Worm (Caenorhabditis elegans): Measurements from ENCODE around the gene lgc-36.

lgc-36 gene

DNA sequence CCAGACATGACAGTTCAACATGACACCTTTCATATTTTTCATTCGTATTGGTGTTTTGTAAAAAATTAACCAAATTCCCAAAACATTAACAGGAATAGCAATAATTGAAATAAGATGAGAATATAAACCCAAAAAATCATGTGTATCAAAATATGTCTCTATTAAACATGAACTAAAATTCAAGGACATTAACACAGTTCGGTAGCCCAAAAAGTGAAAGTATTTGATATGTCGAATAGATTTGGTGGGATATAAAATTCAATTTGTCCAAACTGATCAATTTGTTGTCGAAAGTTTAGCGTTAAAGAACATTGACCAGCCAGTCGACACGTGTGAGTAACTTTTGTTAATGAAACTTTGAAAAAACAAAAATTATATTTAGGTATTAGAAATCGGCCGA is 43.9 kb upstream of the lgc-36 start, which contains the start of gene srh-46:
Gene srh-46 (minus strand): TSS at position 189 of the 400 bp plus-strand sequence.
- no peak for TF ChIP-seq zfh-2 (GFP tag; conservative IDR thresholded peaks at IDR 0.05)
- TF ChIP-seq atf-7 (tag; optimal IDR thresholded peaks at IDR 0.05), result no peak
- TF ChIP-seq ztf-3 (GFP tag; optimal IDR thresholded peaks at IDR 0.05), result no peak
- TF ChIP-seq egl-18 (GFP tag; IDR thresholded peaks at IDR 0.05), result no peak
- TF ChIP-seq lag-1 (GFP tag; IDR thresholded peaks at IDR 0.05), result no peak
- TF ChIP-seq ceh-27 (GFP tag; optimal IDR thresholded peaks at IDR 0.05), result no peak
- TF ChIP-seq B0019.2 (GFP tag; conservative IDR thresholded peaks at IDR 0.05), result no peak
- TF ChIP-seq snpc-3.4 (tag; optimal IDR thresholded peaks at IDR 0.05), result no peak
- TF ChIP-seq die-1 (tag; optimal IDR thresholded peaks at IDR 0.05), result no peak
- TF ChIP-seq dpl-1 (GFP tag; optimal IDR thresholded peaks at IDR 0.05), result no peak
- no peak for TF ChIP-seq let-607 (tag; optimal IDR thresholded peaks at IDR 0.05)

DNA sequence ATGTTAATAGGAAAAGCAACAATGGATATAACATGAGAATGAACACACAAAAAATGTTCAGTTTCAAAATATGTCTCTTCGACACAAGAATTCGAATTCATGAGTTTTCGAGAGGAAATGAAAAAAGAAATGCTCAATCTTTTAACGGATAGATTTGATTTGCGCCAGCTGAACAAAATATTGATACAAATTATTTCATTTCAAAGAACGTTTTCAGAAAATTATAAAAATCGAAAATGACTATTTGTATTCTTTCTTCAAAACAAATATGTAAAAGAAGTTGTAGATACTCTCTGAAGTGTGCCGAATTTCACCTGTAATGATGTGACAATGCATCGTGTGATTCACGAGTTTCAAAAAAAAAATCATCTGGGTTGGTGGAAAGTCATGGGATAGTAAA is 41.7 kb upstream of the lgc-36 start, which contains the start of gene srh-47:
Gene srh-47 (minus strand): TSS at position 101 of the 400 bp plus-strand sequence.
- TF ChIP-seq rpc-1 (optimal IDR thresholded peaks at IDR 0.05), result no peak
- no peak for TF ChIP-seq rpc-1 (tag; optimal IDR thresholded peaks at IDR 0.05)
- TF ChIP-seq cebp-2 (GFP tag; IDR thresholded peaks at IDR 0.05), result no peak
- no peak for TF ChIP-seq attf-6 (GFP tag; IDR thresholded peaks at IDR 0.05)
- no peak for TF ChIP-seq lir-1 (GFP tag; conservative IDR thresholded peaks at IDR 0.05)
- TF ChIP-seq chd-7 (tag; optimal IDR thresholded peaks at IDR 0.05), result no peak
- no peak for TF ChIP-seq mel-28 (tag; optimal IDR thresholded peaks at IDR 0.05; ENCODE audit: borderline replicate concordance)
- TF ChIP-seq hmg-1.2 (GFP tag; IDR thresholded peaks at IDR 0.05), result no peak
- TF ChIP-seq F39B2.1 (GFP tag; IDR thresholded peaks at IDR 0.05), result no peak
- TF ChIP-seq sptf-2 (GFP tag; optimal IDR thresholded peaks at IDR 0.05), result no peak
- no peak for TF ChIP-seq ceh-100 (GFP tag; IDR thresholded peaks at IDR 0.05)
- no peak for TF ChIP-seq F10E7.11 (tag; optimal IDR thresholded peaks at IDR 0.05)
- TF ChIP-seq F37B4.10 (GFP tag; IDR thresholded peaks at IDR 0.05), result no peak
- no peak for TF ChIP-seq ztf-6 (GFP tag; IDR thresholded peaks at IDR 0.05)
- no peak for TF ChIP-seq attf-3 (GFP tag; conservative IDR thresholded peaks at IDR 0.05)
- no peak for TF ChIP-seq nfya-2 (GFP tag; IDR thresholded peaks at IDR 0.05)
- no peak for TF ChIP-seq hlh-26 (GFP tag; conservative IDR thresholded peaks at IDR 0.05)
- TF ChIP-seq snpc-4 (GFP tag; optimal IDR thresholded peaks at IDR 0.05), result no peak
- no peak for TF ChIP-seq snpc-4 (tag; optimal IDR thresholded peaks at IDR 0.05)
- no peak for TF ChIP-seq ceh-40 (GFP tag; IDR thresholded peaks at IDR 0.05)

DNA sequence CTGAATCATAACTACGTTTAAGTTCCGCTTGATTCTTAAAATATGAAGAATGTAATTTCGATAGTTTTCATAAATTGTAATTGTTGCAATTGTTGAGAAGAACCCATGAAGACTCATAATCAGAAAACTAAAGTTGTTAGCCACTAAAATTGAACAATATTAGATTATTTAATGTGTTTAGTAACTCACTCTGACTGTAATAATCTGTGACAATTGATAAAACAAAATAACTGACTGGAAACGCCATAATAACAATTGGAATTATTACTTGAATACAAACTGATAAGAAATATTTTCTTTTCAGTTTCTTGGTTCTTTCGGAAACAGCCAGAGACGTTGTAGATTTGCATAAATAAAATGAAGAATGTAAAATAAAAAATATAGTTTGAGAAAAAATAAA is 40.6 kb upstream of the lgc-36 start:
- TF ChIP-seq ztf-28 (GFP tag; IDR thresholded peaks at IDR 0.05), result no peak
- TF ChIP-seq ets-4 (GFP tag; optimal IDR thresholded peaks at IDR 0.05), result no peak
- TF ChIP-seq madf-8 (GFP tag; conservative IDR thresholded peaks at IDR 0.05), result no peak
- TF ChIP-seq gei-17 (GFP tag; optimal IDR thresholded peaks at IDR 0.05), result no peak
- TF ChIP-seq B0035.1 (tag; optimal IDR thresholded peaks at IDR 0.05), result no peak
- TF ChIP-seq aptf-3 (GFP tag; IDR thresholded peaks at IDR 0.05), result no peak
- no peak for TF ChIP-seq F57C9.4 (tag; optimal IDR thresholded peaks at IDR 0.05)
- TF ChIP-seq dpff-1 (tag; optimal IDR thresholded peaks at IDR 0.05), result no peak
- no peak for TF ChIP-seq F55B11.4 (tag; optimal IDR thresholded peaks at IDR 0.05; ENCODE audit: borderline replicate concordance, insufficient read depth)
- TF ChIP-seq hmg-1.2 (GFP tag; IDR thresholded peaks at IDR 0.05), result no peak
- no peak for TF ChIP-seq rcor-1 (GFP tag; IDR thresholded peaks at IDR 0.05)
- no peak for TF ChIP-seq efl-1 (GFP tag; optimal IDR thresholded peaks at IDR 0.05)
- no peak for TF ChIP-seq ceh-58 (GFP tag; IDR thresholded peaks at IDR 0.05)
- TF ChIP-seq zim-3 (tag; optimal IDR thresholded peaks at IDR 0.05), result no peak
- TF ChIP-seq pbrm-1 (GFP tag; IDR thresholded peaks at IDR 0.05), result no peak
- no peak for TF ChIP-seq F37B4.10 (GFP tag; IDR thresholded peaks at IDR 0.05)

Data from whole organism, young adult.